Worm (Caenorhabditis elegans): ENCODE results near the gene dsl-1.

ce11 chrIV:1221167-1221566 lies 13.3 kb upstream of the dsl-1 start, which contains the start of gene W09G12.10:
- no peak for TF ChIP-seq dao-5 (tag; optimal IDR thresholded peaks at IDR 0.05)
- no peak for TF ChIP-seq W03F9.2 (tag; optimal IDR thresholded peaks at IDR 0.05)
